Fruit fly (Drosophila melanogaster) whole organism, wandering third instar larva: ENCODE measurements around the gene CG42337.

Experiments
- Mio ChIP-seq: sonication (Bioruptor generic); optimal IDR thresholded peaks from 2 replicates; lab custom pipeline; 2016; ENCODE audit warnings: missing biosample characterization, missing genetic modification characterization
- woc ChIP-seq: sonication (Bioruptor generic); optimal IDR thresholded peaks from 2 replicates; lab custom pipeline; 2016; ENCODE audit warnings: missing biosample characterization, mild to moderate bottlenecking, missing genetic modification characterization

DNA sequence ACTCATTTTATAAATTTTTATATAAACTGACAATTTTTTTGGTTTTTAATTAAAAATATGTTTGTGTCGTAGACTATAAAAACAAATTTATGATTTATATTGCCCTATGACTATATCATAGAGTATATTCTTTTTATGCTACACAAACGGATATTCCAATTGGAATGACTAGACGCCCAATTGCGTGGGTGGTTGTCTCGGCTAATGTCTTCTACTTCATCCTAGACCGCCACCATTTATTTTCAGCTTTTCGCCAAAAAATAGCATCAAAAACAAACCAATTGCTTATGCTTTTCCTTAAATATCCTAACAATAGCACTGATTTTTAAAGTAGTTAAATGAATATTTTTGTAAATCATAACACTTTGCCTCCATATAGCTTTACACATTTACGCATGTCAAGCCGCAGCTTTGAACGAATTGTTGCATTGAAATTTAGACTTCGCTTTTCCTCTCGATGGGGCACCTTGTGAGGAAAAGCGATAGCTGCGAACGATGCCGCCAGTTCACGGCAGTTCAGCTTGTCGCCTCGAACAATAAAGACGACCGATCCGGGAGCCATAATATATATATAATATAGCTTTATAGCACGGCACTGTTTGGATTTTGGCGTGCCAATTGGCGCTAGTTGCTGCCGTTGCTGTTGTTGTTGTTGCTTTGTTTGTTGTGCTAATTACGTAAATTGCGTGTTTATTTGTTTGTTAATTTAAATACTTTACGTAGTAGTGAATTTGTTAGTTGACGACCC lies 9.0 kb upstream of the CG42337 start:
- TF ChIP-seq woc = no peak
- no peak for TF ChIP-seq Mio (GFP tag; lab: Kevin White, UChicago)
